Fruit fly (Drosophila melanogaster): ENCODE results near the gene CG5112.

The CG5112 gene

DNA sequence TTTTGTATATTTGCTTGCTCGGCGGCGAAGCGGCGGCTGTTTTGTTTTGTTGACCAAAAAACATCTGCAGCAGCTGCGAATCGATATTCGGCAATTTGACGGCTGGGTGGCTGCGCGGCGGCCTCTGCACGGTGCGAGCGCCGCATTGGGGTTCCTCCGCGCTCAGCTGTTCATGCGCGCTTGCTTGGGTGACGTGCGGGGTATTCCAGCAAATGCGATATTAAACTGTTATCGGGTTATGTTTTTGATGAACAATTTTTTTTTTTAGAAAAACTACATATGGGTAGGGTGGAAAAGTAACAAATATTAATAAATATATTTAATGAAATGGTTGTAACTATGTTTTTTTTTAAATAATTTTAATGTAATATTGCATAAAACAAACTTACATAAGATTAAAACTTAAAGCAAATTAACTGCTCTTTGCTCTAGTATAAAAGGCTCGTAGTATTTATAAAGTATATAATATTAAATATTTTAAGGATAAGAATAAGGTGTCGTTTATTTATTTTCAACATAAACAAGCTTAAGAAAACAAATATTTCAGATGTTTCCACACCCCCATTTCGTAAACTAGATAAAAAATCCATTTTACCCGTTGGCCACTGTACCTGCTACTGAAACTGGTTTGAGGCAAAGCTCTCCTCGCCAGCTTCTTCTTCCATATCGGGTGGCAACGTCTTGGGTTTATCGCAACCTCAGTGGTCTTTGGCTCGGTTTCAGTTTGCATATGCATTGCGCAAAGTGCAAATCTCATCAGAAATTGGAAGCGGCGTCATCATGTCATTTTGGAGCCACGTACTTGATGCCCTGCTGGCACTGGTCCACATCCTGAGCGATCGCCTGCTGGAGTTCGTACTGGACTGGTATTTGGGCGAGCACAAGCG, at the start of gene CG5112, which contains the start of gene Gnpat (continued):
- TF ChIP-seq sna (GFP tag; IDR thresholded peaks at IDR 0.05; ENCODE audit: partially characterized antibody) (peak; percentile 47), CG7839 (tag; optimal IDR thresholded peaks at IDR 0.05) (peak; percentile 47), CG3847 (GFP tag; IDR thresholded peaks at IDR 0.05) (peak; percentile 85), CG17361 (GFP tag; IDR thresholded peaks at IDR 0.05) (peak; percentile 64; the same call in 2 of the 3 replicates), CG10565 (GFP tag; optimal IDR thresholded peaks at IDR 0.05) (no peak), CG14710 (tag; optimal IDR thresholded peaks at IDR 0.05) (peak; percentile 65), Drgx (GFP tag; IDR thresholded peaks at IDR 0.05) (no peak; the same call in 1 of the 2 replicates), Xrp1 (GFP tag; IDR thresholded peaks at IDR 0.05) (peak; percentile 61; the same call in 1 of the 2 replicates), Ssrp (tag; optimal IDR thresholded peaks at IDR 0.05) (peak; percentile 45), CG4328 (GFP tag; optimal IDR thresholded peaks at IDR 0.05) (peak; percentile 68), caup (GFP tag; optimal IDR thresholded peaks at IDR 0.05; ENCODE audit: severe bottlenecking) (peak; percentile 64), tio (GFP tag; optimal IDR thresholded peaks at IDR 0.05) (no peak), hbn (GFP tag; IDR thresholded peaks at IDR 0.05; ENCODE audit: partially characterized antibody) (peak; percentile 28; the same call in 1 of the 2 replicates), ssp (GFP tag; IDR thresholded peaks at IDR 0.05) (peak; percentile 85), CG7987 (GFP tag; optimal IDR thresholded peaks at IDR 0.05) (peak; percentile 36), CG6654 (GFP tag; optimal IDR thresholded peaks at IDR 0.05) (no peak), CG17912 (GFP tag; optimal IDR thresholded peaks at IDR 0.05) (peak; percentile 20), CG1233 (GFP tag; optimal IDR thresholded peaks at IDR 0.05) (no peak), Sry-δ (GFP tag; optimal IDR thresholded peaks at IDR 0.05) (peak; percentile 50), CG3163 (GFP tag; optimal IDR thresholded peaks at IDR 0.05) (no peak), crc (GFP tag; optimal IDR thresholded peaks at IDR 0.05) (no peak), Antp (GFP tag; optimal IDR thresholded peaks at IDR 0.05) (peak; percentile 73), amos (GFP tag; IDR thresholded peaks at IDR 0.05; ENCODE audit: partially characterized antibody) (peak; percentile 75), sim (GFP tag; IDR thresholded peaks at IDR 0.05) (peak; percentile 33; the same call in 1 of the 2 replicates), ab (GFP tag; optimal IDR thresholded peaks at IDR 0.05) (no peak), CG4820 (GFP tag; optimal IDR thresholded peaks at IDR 0.05) (peak; percentile 27), CG32767 (GFP tag; IDR thresholded peaks at IDR 0.05) (peak; percentile 62; the same call in 1 of the 2 replicates), zfh1 (GFP tag; IDR thresholded peaks at IDR 0.05) (peak; percentile 60; the same call in 2 of the 3 replicates), CG2120 (GFP tag; optimal IDR thresholded peaks at IDR 0.05) (peak; percentile 79), HmgD (GFP tag; optimal IDR thresholded peaks at IDR 0.05) (peak; percentile 74), CG3995 (GFP tag; optimal IDR thresholded peaks at IDR 0.05) (peak; percentile 67), CG13424 (tag; optimal IDR thresholded peaks at IDR 0.05) (peak; percentile 86), CG11456 (GFP tag; IDR thresholded peaks at IDR 0.05) (peak; percentile 86), Dll (GFP tag; IDR thresholded peaks at IDR 0.05; ENCODE audit: partially characterized antibody) (peak; percentile 69; the same call in 3 of the 4 replicates), ham (GFP tag; IDR thresholded peaks at IDR 0.05) (peak; percentile 19; the same call in 1 of the 2 replicates), z (GFP tag; IDR thresholded peaks at IDR 0.05) (no peak), Ptx1 (GFP tag; IDR thresholded peaks at IDR 0.05) (peak; percentile 69), sqz (GFP tag; optimal IDR thresholded peaks at IDR 0.05) (peak; percentile 39), exex (tag; optimal IDR thresholded peaks at IDR 0.05) (no peak), Gsc (GFP tag; IDR thresholded peaks at IDR 0.05) (no peak), CG32532 (GFP tag; IDR thresholded peaks at IDR 0.05) (peak; percentile 83), Doc3 (GFP tag; IDR thresholded peaks at IDR 0.05; ENCODE audit: partially characterized antibody) (peak; percentile 56; the same call in 2 of the 3 replicates), ftz-f1 (GFP tag; optimal IDR thresholded peaks at IDR 0.05) (peak; percentile 61), B-H2 (GFP tag; optimal IDR thresholded peaks at IDR 0.05) (peak; percentile 83), CG2129 (GFP tag; IDR thresholded peaks at IDR 0.05; ENCODE audit: partially characterized antibody) (peak; percentile 22; the same call in 1 of the 2 replicates), unpg (GFP tag; optimal IDR thresholded peaks at IDR 0.05) (peak; percentile 54), CG1024 (GFP tag; IDR thresholded peaks at IDR 0.05) (peak; percentile 76), repo (GFP tag; optimal IDR thresholded peaks at IDR 0.05) (peak; percentile 60)
